Fruit fly (Drosophila melanogaster) whole organism, embryonic: Measurements from ENCODE around the gene phol.

Experiments
- Aef1 ChIP-seq: fragments of 200-800 bp; sonication (Bioruptor generic); IDR thresholded peaks from 3 replicates; pipeline ENCODE4 v1.3.6; 2022; ENCODE audit warnings: missing biosample characterization, missing genetic modification characterization
- Atf3 ChIP-seq: fragments of 200-800 bp; sonication (Bioruptor generic); optimal IDR thresholded peaks from 3 replicates; lab custom pipeline; 2016; ENCODE audit warnings: missing biosample characterization, missing genetic modification characterization
- Bteb2 ChIP-seq: fragments of 200-800 bp; sonication (Bioruptor generic); optimal IDR thresholded peaks from 2 replicates; lab custom pipeline; 2016; ENCODE audit warnings: missing biosample characterization, missing genetic modification characterization
- CG10209 ChIP-seq: fragments of 200-800 bp; sonication (Bioruptor generic); optimal IDR thresholded peaks from 3 replicates; lab custom pipeline; 2017; ENCODE audit warnings: missing biosample characterization, mild to moderate bottlenecking, missing genetic modification characterization, missing genetic modification reagents
- CG1024 ChIP-seq: fragments of 200-800 bp; sonication (Bioruptor generic); IDR thresholded peaks from 2 replicates; pipeline ENCODE4 v1.3.6; 2022; ENCODE audit warnings: missing biosample characterization, missing genetic modification characterization
- CG10462 ChIP-seq: fragments of 200-800 bp; sonication (Bioruptor generic); optimal IDR thresholded peaks from 2 replicates; lab custom pipeline; 2016; ENCODE audit warnings: missing biosample characterization, missing genetic modification characterization
- CG10543 ChIP-seq: fragments of 200-800 bp; sonication (Bioruptor generic); optimal IDR thresholded peaks from 3 replicates; lab custom pipeline; 2017; ENCODE audit warnings: missing biosample characterization, mild to moderate bottlenecking, missing genetic modification characterization, moderate library complexity
- CG11247 ChIP-seq: fragments of 200-800 bp; sonication (Bioruptor generic); IDR thresholded peaks from 2 replicates; pipeline ENCODE4 v1.3.6; 2022; ENCODE audit warnings: missing biosample characterization, missing genetic modification characterization
- CG1233 ChIP-seq: fragments of 200-800 bp; sonication (Bioruptor generic); optimal IDR thresholded peaks from 4 replicates; lab custom pipeline; 2018; ENCODE audit warnings: missing biosample characterization, mild to moderate bottlenecking, missing genetic modification characterization
- CG12942 ChIP-seq: fragments of 200-800 bp; sonication (Bioruptor generic); optimal IDR thresholded peaks from 3 replicates; lab custom pipeline; 2016; ENCODE audit warnings: missing biosample characterization, missing genetic modification characterization
- CG13775 ChIP-seq: fragments of 200-800 bp; sonication (Bioruptor generic); optimal IDR thresholded peaks from 3 replicates; lab custom pipeline; 2017; ENCODE audit warnings: missing biosample characterization, mild to moderate bottlenecking, missing genetic modification characterization
- CG17328 ChIP-seq: fragments of 200-800 bp; sonication (Bioruptor generic); IDR thresholded peaks from 2 replicates; pipeline ENCODE4 v1.3.6; 2022; ENCODE audit warnings: missing biosample characterization, missing genetic modification characterization
- CG17568 ChIP-seq: fragments of 200-800 bp; sonication (Bioruptor generic); optimal IDR thresholded peaks from 2 replicates; lab custom pipeline; 2018; ENCODE audit warnings: missing biosample characterization, mild to moderate bottlenecking, missing genetic modification characterization, moderate library complexity
- CG18619 ChIP-seq: fragments of 200-800 bp; sonication (Bioruptor generic); optimal IDR thresholded peaks from 3 replicates; lab custom pipeline; 2017; ENCODE audit warnings: missing biosample characterization, mild to moderate bottlenecking, missing genetic modification characterization
- CG31365 ChIP-seq: fragments of 200-800 bp; sonication (Bioruptor generic); optimal IDR thresholded peaks from 2 replicates; lab custom pipeline; 2018; ENCODE audit warnings: missing biosample characterization, mild to moderate bottlenecking, missing genetic modification characterization
- CG3163 ChIP-seq: fragments of 200-800 bp; sonication (Bioruptor generic); optimal IDR thresholded peaks from 3 replicates; lab custom pipeline; 2016; ENCODE audit warnings: missing biosample characterization, missing genetic modification characterization
- CG32767 ChIP-seq: fragments of 200-800 bp; sonication (Bioruptor generic); IDR thresholded peaks from 2 replicates; pipeline ENCODE4 v1.3.6; 2022; ENCODE audit warnings: missing biosample characterization, missing genetic modification characterization
- CG3407 ChIP-seq: fragments of 200-800 bp; sonication (Bioruptor generic); optimal IDR thresholded peaks from 2 replicates; lab custom pipeline; 2018; ENCODE audit warnings: missing biosample characterization, mild to moderate bottlenecking, missing genetic modification characterization
- CG34224 ChIP-seq: fragments of 200-800 bp; sonication (Bioruptor generic); IDR thresholded peaks from 3 replicates; pipeline ENCODE4 v1.3.6; 2022; ENCODE audit warnings: missing biosample characterization, missing genetic modification characterization; ENCODE audit not compliant: partially characterized antibody
- CG3847 ChIP-seq: fragments of 200-800 bp; sonication (Bioruptor generic); IDR thresholded peaks from 2 replicates; pipeline ENCODE4 v1.3.6; 2022; ENCODE audit warnings: missing biosample characterization, missing genetic modification characterization
- CG4328 ChIP-seq: fragments of 200-800 bp; sonication (Bioruptor generic); optimal IDR thresholded peaks from 3 replicates; lab custom pipeline; 2017; ENCODE audit warnings: missing biosample characterization, missing genetic modification reagents, missing genetic modification characterization
- CG4404 ChIP-seq: fragments of 200-800 bp; sonication (Bioruptor generic); IDR thresholded peaks from 2 replicates; pipeline ENCODE4 v1.3.6; 2022; ENCODE audit warnings: missing biosample characterization, missing genetic modification characterization
- CG4617 ChIP-seq: fragments of 200-800 bp; sonication (Bioruptor generic); optimal IDR thresholded peaks from 3 replicates; lab custom pipeline; 2016; ENCODE audit warnings: missing biosample characterization, missing genetic modification characterization, borderline replicate concordance
- CG6813 ChIP-seq: fragments of 200-800 bp; sonication (Bioruptor generic); optimal IDR thresholded peaks from 2 replicates; lab custom pipeline; 2017; ENCODE audit warnings: missing biosample characterization, missing genetic modification characterization, mild to moderate bottlenecking, moderate library complexity, missing genetic modification reagents
- CG8388 ChIP-seq: fragments of 200-800 bp; sonication (Bioruptor generic); optimal IDR thresholded peaks from 2 replicates; lab custom pipeline; 2019; ENCODE audit warnings: missing biosample characterization, mild to moderate bottlenecking, missing genetic modification characterization, moderate library complexity
- CG8478 ChIP-seq: fragments of >200 bp; optimal IDR thresholded peaks from 2 replicates; lab custom pipeline; 2018
- CG9932 ChIP-seq: fragments of 200-800 bp; sonication (Bioruptor generic); IDR thresholded peaks from 2 replicates; pipeline ENCODE4 v1.3.6; 2022; ENCODE audit warnings: missing biosample characterization, missing genetic modification characterization
- Dbx ChIP-seq: fragments of 200-800 bp; sonication (Bioruptor generic); IDR thresholded peaks from 3 replicates; pipeline ENCODE4 v1.3.6; 2022; ENCODE audit warnings: missing biosample characterization, missing genetic modification characterization
- Jarid2 ChIP-seq: fragments of 200-800 bp; sonication (Bioruptor generic); optimal IDR thresholded peaks from 3 replicates; lab custom pipeline; 2017; ENCODE audit warnings: mild to moderate bottlenecking, missing biosample characterization, missing genetic modification reagents, missing genetic modification characterization
- Mrtf ChIP-seq: fragments of 200-800 bp; sonication (Bioruptor generic); IDR thresholded peaks from 3 replicates; pipeline ENCODE4 v1.3.6; 2022; ENCODE audit warnings: missing biosample characterization, missing genetic modification characterization
- PHDP ChIP-seq: fragments of 200-800 bp; sonication (Bioruptor generic); optimal IDR thresholded peaks from 3 replicates; lab custom pipeline; 2018; ENCODE audit warnings: missing biosample characterization, mild to moderate bottlenecking, missing genetic modification characterization, moderate library complexity
- Poxn ChIP-seq: fragments of 200-800 bp; sonication (Bioruptor generic); IDR thresholded peaks from 2 replicates; pipeline ENCODE4 v1.3.6; 2022; ENCODE audit warnings: missing biosample characterization, missing genetic modification characterization
- Sry-δ ChIP-seq: fragments of 200-800 bp; sonication (Bioruptor generic); optimal IDR thresholded peaks from 2 replicates; lab custom pipeline; 2016; ENCODE audit warnings: missing biosample characterization, missing genetic modification characterization
- Usf ChIP-seq: fragments of 200-800 bp; sonication (Bioruptor generic); optimal IDR thresholded peaks from 2 replicates; lab custom pipeline; 2017; ENCODE audit warnings: missing genotype, missing biosample characterization, missing genetic modification characterization
- Xbp1 ChIP-seq: fragments of 200-800 bp; sonication (Bioruptor generic); optimal IDR thresholded peaks from 3 replicates; lab custom pipeline; 2016; ENCODE audit warnings: missing biosample characterization, mild to moderate bottlenecking, missing genetic modification characterization
- abd-A ChIP-seq: fragments of 200-800 bp; sonication (Bioruptor generic); optimal IDR thresholded peaks from 3 replicates; lab custom pipeline; 2019; ENCODE audit warnings: missing biosample characterization, mild to moderate bottlenecking, missing genetic modification characterization, moderate library complexity
- bsh ChIP-seq, 2 experiments: fragments of 200-800 bp; sonication (Bioruptor generic); optimal IDR thresholded peaks; 2 replicates each; lab custom pipeline; 2017 to 2018; ENCODE audit warnings: mild to moderate bottlenecking in 2 of 2, missing biosample characterization in 2 of 2, missing genetic modification characterization in 2 of 2, moderate library complexity in 1 of 2
- cad ChIP-seq: fragments of >200 bp; optimal IDR thresholded peaks from 2 replicates; lab custom pipeline; 2017; ENCODE audit warnings: missing biosample characterization, missing genetic modification characterization
- caup ChIP-seq: fragments of 200-800 bp; sonication (Bioruptor generic); optimal IDR thresholded peaks from 3 replicates; lab custom pipeline; 2017; ENCODE audit warnings: missing biosample characterization, mild to moderate bottlenecking, missing genetic modification characterization, moderate library complexity; ENCODE audit not compliant: severe bottlenecking
- ci ChIP-seq: fragments of 200-800 bp; sonication (Bioruptor generic); IDR thresholded peaks from 3 replicates; pipeline ENCODE4 v1.3.6; 2022; ENCODE audit warnings: missing biosample characterization, missing genetic modification characterization
- da ChIP-seq: fragments of 200-800 bp; sonication (Bioruptor generic); optimal IDR thresholded peaks from 2 replicates; lab custom pipeline; 2016; ENCODE audit warnings: missing biosample characterization, missing genetic modification characterization
- esg ChIP-seq: fragments of 200-800 bp; sonication (Bioruptor generic); conservative IDR thresholded peaks from 2 replicates; pipeline ENCODE4 v1.3.6; 2022; ENCODE audit warnings: missing biosample characterization, missing genetic modification characterization
- fd3F ChIP-seq: fragments of 200-800 bp; sonication (Bioruptor generic); optimal IDR thresholded peaks from 2 replicates; lab custom pipeline; 2018; ENCODE audit warnings: missing biosample characterization, mild to moderate bottlenecking, missing genetic modification characterization, moderate library complexity
- ham ChIP-seq: fragments of 200-800 bp; sonication (Bioruptor generic); IDR thresholded peaks from 2 replicates; pipeline ENCODE4 v1.3.6; 2022; ENCODE audit warnings: missing biosample characterization, missing genetic modification characterization
- jumu ChIP-seq: fragments of 200-800 bp; sonication (Bioruptor generic); optimal IDR thresholded peaks from 3 replicates; lab custom pipeline; 2016; ENCODE audit warnings: missing biosample characterization, missing genetic modification characterization
- knrl ChIP-seq: fragments of 200-800 bp; sonication (Bioruptor generic); IDR thresholded peaks from 3 replicates; pipeline ENCODE4 v1.3.6; 2022; ENCODE audit warnings: missing biosample characterization, missing genetic modification characterization; ENCODE audit not compliant: partially characterized antibody
- luna ChIP-seq: fragments of 200-800 bp; sonication (Bioruptor generic); optimal IDR thresholded peaks from 2 replicates; lab custom pipeline; 2016; ENCODE audit warnings: missing biosample characterization, missing genetic modification characterization
- mirr ChIP-seq: fragments of 200-800 bp; sonication (Bioruptor generic); optimal IDR thresholded peaks from 3 replicates; lab custom pipeline; 2018; ENCODE audit warnings: missing biosample characterization, mild to moderate bottlenecking, missing genetic modification characterization
- yki ChIP-seq: fragments of >200 bp; optimal IDR thresholded peaks from 3 replicates; lab custom pipeline; 2018
- z ChIP-seq: fragments of 200-800 bp; sonication (Bioruptor generic); IDR thresholded peaks from 3 replicates; pipeline ENCODE4 v1.3.6; 2022; ENCODE audit warnings: missing biosample characterization, missing genetic modification characterization

phol gene

dm6 chr3L:9410754-9411423, 45.2 kb downstream of the phol start, which contains the start of the genes CG4022 and Cpsf5 (continued):
- TF ChIP-seq CG17568 (GFP tag; lab: Kevin White, UChicago) (peak; percentile 63), z (GFP tag; lab: Robert Waterston, UW) (no peak), ci (GFP tag; lab: Robert Waterston, UW) (peak; percentile 90), fd3F (GFP tag; lab: Kevin White, UChicago) (peak; percentile 87), CG4328 (GFP tag; lab: Kevin White, UChicago) (peak; percentile 78), CG9932 (peak; percentile 93), Xbp1 (GFP tag; lab: Kevin White, UChicago) (peak; percentile 84), esg (peak; percentile 79), CG18619 (peak; percentile 80), Jarid2 (GFP tag; lab: Kevin White, UChicago) (no peak), abd-A (tag; lab: Kevin White, UChicago) (peak; percentile 97), Poxn (GFP tag; lab: Robert Waterston, UW) (peak; percentile 56; the same call in 1 of the 2 replicates), jumu (GFP tag; lab: Kevin White, UChicago) (peak; percentile 67), CG11247 (GFP tag; lab: Robert Waterston, UW) (peak; percentile 70), cad (GFP tag; lab: Kevin White, UChicago) (no peak), CG12942 (GFP tag; lab: Kevin White, UChicago) (peak; percentile 73), Atf3 (GFP tag; lab: Kevin White, UChicago) (peak; percentile 36), CG13775 (GFP tag; lab: Kevin White, UChicago) (peak; percentile 87), Bteb2 (GFP tag; lab: Kevin White, UChicago) (peak; percentile 48), Aef1 (GFP tag; lab: Robert Waterston, UW) (peak; percentile 76), caup (GFP tag; lab: Kevin White, UChicago) (peak; percentile 79), CG3163 (GFP tag; lab: Kevin White, UChicago) (peak; percentile 18), ham (GFP tag; lab: Robert Waterston, UW) (peak; percentile 52; the same call in 1 of the 2 replicates), CG6813 (GFP tag; lab: Kevin White, UChicago) (no peak), Mrtf (GFP tag; lab: Robert Waterston, UW) (peak; percentile 40; the same call in 1 of the 3 replicates), CG1024 (peak; percentile 66), CG10543 (peak; percentile 92), CG3407 (peak; percentile 68), Dbx (GFP tag; lab: Robert Waterston, UW) (peak; percentile 93), da (peak; percentile 21), luna (GFP tag; lab: Kevin White, UChicago) (no peak), CG8388 (peak; percentile 78), mirr (GFP tag; lab: Kevin White, UChicago) (peak; percentile 48), bsh (GFP tag; optimal IDR thresholded peaks at IDR 0.05; lab: Kevin White, UChicago) (peak in 1 of 2 experiments; percentile 87), CG1233 (GFP tag; lab: Kevin White, UChicago) (peak; percentile 42), CG10209 (peak; percentile 80), CG3847 (GFP tag; lab: Robert Waterston, UW) (peak; percentile 88), knrl (GFP tag; lab: Robert Waterston, UW) (peak; percentile 61), yki (lab: Kevin White, UChicago) (no peak), CG17328 (GFP tag; lab: Robert Waterston, UW) (peak; percentile 87), CG4404 (GFP tag; lab: Robert Waterston, UW) (peak; percentile 76), CG8478 (no peak), CG31365 (tag; lab: Kevin White, UChicago) (peak; percentile 13), Usf (GFP tag; lab: Kevin White, UChicago) (peak; percentile 32), PHDP (peak; percentile 87), CG34224 (GFP tag; lab: Robert Waterston, UW) (no peak), CG32767 (GFP tag; lab: Robert Waterston, UW) (peak; percentile 91), Sry-δ (GFP tag; lab: Kevin White, UChicago) (peak; percentile 42), CG10462 (GFP tag; lab: Kevin White, UChicago) (peak; percentile 67), CG4617 (GFP tag; lab: Kevin White, UChicago) (peak; percentile 85)
